Fruit fly (Drosophila melanogaster): ENCODE measurements around the gene CG11109.

The CG11109 gene

dm6 chr3L:22837651-22838614, 34.1 kb upstream of the CG11109 start (continued):
- TF ChIP-seq Sox102F (GFP tag; optimal IDR thresholded peaks at IDR 0.05) (no peak), esn (GFP tag; optimal IDR thresholded peaks at IDR 0.05) (no peak), dsx (GFP tag; optimal IDR thresholded peaks at IDR 0.05; ENCODE audit: poor library complexity, severe bottlenecking) (peak; percentile 66), Eip93F (GFP tag; optimal IDR thresholded peaks at IDR 0.05) (no peak), salr (GFP tag; optimal IDR thresholded peaks at IDR 0.05) (no peak), topi (GFP tag; optimal IDR thresholded peaks at IDR 0.05) (no peak), CG15336 (GFP tag; IDR thresholded peaks at IDR 0.05) (peak; percentile 42; the same call in 1 of the 2 replicates), pdm3 (GFP tag; optimal IDR thresholded peaks at IDR 0.05) (no peak), Eip75B (GFP tag; optimal IDR thresholded peaks at IDR 0.05) (no peak), svp (GFP tag) (peak; percentile 62), CG7368 (GFP tag; optimal IDR thresholded peaks at IDR 0.05) (no peak), fkh (GFP tag; optimal IDR thresholded peaks at IDR 0.05) (peak; percentile 82), Smox (GFP tag; optimal IDR thresholded peaks at IDR 0.05) (no peak), CG8632 (GFP tag; optimal IDR thresholded peaks at IDR 0.05) (no peak), CG6276 (GFP tag; optimal IDR thresholded peaks at IDR 0.05) (peak; percentile 40), CG11762 (GFP tag; optimal IDR thresholded peaks at IDR 0.05; ENCODE audit: insufficient read depth) (no peak), CG4318 (GFP tag; optimal IDR thresholded peaks at IDR 0.05) (no peak), CG31627 (GFP tag; optimal IDR thresholded peaks at IDR 0.05) (no peak), CG10669 (GFP tag; optimal IDR thresholded peaks at IDR 0.05) (no peak), OdsH (GFP tag; optimal IDR thresholded peaks at IDR 0.05) (no peak), Sox15 (GFP tag; optimal IDR thresholded peaks at IDR 0.05) (no peak), CG3032 (tag; optimal IDR thresholded peaks at IDR 0.05) (no peak), cyc (GFP tag; optimal IDR thresholded peaks at IDR 0.05) (no peak), Hr38 (GFP tag; optimal IDR thresholded peaks at IDR 0.05) (no peak), acj6 (GFP tag; optimal IDR thresholded peaks at IDR 0.05) (no peak), CG1621 (tag; optimal IDR thresholded peaks at IDR 0.05) (no peak), CG16779 (tag; optimal IDR thresholded peaks at IDR 0.05) (no peak), fd85E (GFP tag; optimal IDR thresholded peaks at IDR 0.05) (no peak)

dm6 chr3L:22839243-22839642, 32.8 kb upstream of the CG11109 start:
- TF ChIP-seq Hr4 (GFP tag; optimal IDR thresholded peaks at IDR 0.05) (no peak), spab (GFP tag; optimal IDR thresholded peaks at IDR 0.05) (no peak), svp (GFP tag) (peak; percentile 87), vri (GFP tag; optimal IDR thresholded peaks at IDR 0.05) (peak; percentile 87), Sox14 (GFP tag; optimal IDR thresholded peaks at IDR 0.05) (no peak), CG32006 (GFP tag; optimal IDR thresholded peaks at IDR 0.05) (no peak), Ets96B (tag; optimal IDR thresholded peaks at IDR 0.05) (no peak)

- TF ChIP-seq pdm3 (GFP tag; optimal IDR thresholded peaks at IDR 0.05) (no peak), Met (GFP tag; optimal IDR thresholded peaks at IDR 0.05) (peak; percentile 27), CG3919 (GFP tag; optimal IDR thresholded peaks at IDR 0.05) (peak; percentile 21), Lpt (GFP tag; optimal IDR thresholded peaks at IDR 0.05) (peak; percentile 63), Sox102F (GFP tag; optimal IDR thresholded peaks at IDR 0.05) (no peak), CG6808 (GFP tag; optimal IDR thresholded peaks at IDR 0.05) (peak; percentile 75), Eip78C (GFP tag) (peak; percentile 68), dsx (GFP tag; optimal IDR thresholded peaks at IDR 0.05; ENCODE audit: poor library complexity, severe bottlenecking) (peak; percentile 47), CG9139 (GFP tag; optimal IDR thresholded peaks at IDR 0.05) (peak; percentile 74), cyc (GFP tag; optimal IDR thresholded peaks at IDR 0.05) (no peak), CG34406 (GFP tag; optimal IDR thresholded peaks at IDR 0.05) (peak; percentile 33), CG10669 (GFP tag; optimal IDR thresholded peaks at IDR 0.05) (peak; percentile 16), fkh (GFP tag; optimal IDR thresholded peaks at IDR 0.05) (peak; percentile 20), CG6792 (GFP tag; optimal IDR thresholded peaks at IDR 0.05) (no peak), CG32006 (GFP tag; optimal IDR thresholded peaks at IDR 0.05) (peak; percentile 33), Eip93F (GFP tag; optimal IDR thresholded peaks at IDR 0.05) (no peak), achi (GFP tag; optimal IDR thresholded peaks at IDR 0.05) (peak; percentile 12), CG11902 (GFP tag; optimal IDR thresholded peaks at IDR 0.05) (no peak), Gug (GFP tag; IDR thresholded peaks at IDR 0.05) (0 out of 2 replicates have a peak, but pooled peaks have one; percentile 9), fd85E (GFP tag; optimal IDR thresholded peaks at IDR 0.05) (no peak), CG6276 (GFP tag; optimal IDR thresholded peaks at IDR 0.05) (peak; percentile 26), CG8632 (GFP tag; optimal IDR thresholded peaks at IDR 0.05) (peak; percentile 1), OdsH (GFP tag; optimal IDR thresholded peaks at IDR 0.05) (no peak), CG31627 (GFP tag; optimal IDR thresholded peaks at IDR 0.05) (no peak), svp (GFP tag) (peak; percentile 87)
These were observed 32.2 kb upstream of the CG11109 start for dm6 chr3L:22839726-22840228.
